Fruit fly (Drosophila melanogaster) whole organism: ENCODE measurements around the gene Pomp.

Source experiments
- CG8478 ChIP-seq: fragments of >200 bp; optimal IDR thresholded peaks from 2 replicates; lab custom pipeline; 2018; ENCODE audit warnings: inconsistent platforms
- Dll ChIP-seq: fragments of >200 bp; optimal IDR thresholded peaks from 2 replicates; lab custom pipeline; 2017
- EcR ChIP-seq, 2 experiments: fragments of >200 bp; optimal IDR thresholded peaks; 2 replicates each; lab custom pipeline; 2017; ENCODE audit warnings: missing biosample characterization in 2 of 2, missing genetic modification characterization in 2 of 2, missing genetic modification reagents in 2 of 2
- pan ChIP-seq: fragments of >200 bp; optimal IDR thresholded peaks from 2 replicates; lab custom pipeline; 2017
- psq ChIP-seq: fragments of >200 bp; optimal IDR thresholded peaks from 2 replicates; lab custom pipeline; 2017

dm6 chr2L:20783044-20783443 is 4.4 kb upstream of the Pomp start:
- TF ChIP-seq psq (no peak), pan (lab: Kevin White, UChicago) (no peak), CG8478 (lab: Kevin White, UChicago) (no peak), Dll (lab: Kevin White, UChicago) (peak; percentile 55), EcR (GFP tag; optimal IDR thresholded peaks at IDR 0.05; lab: Kevin White, UChicago) (no peak)
